Worm (Caenorhabditis elegans) whole organism, L4/young adult: ENCODE measurements around the gene nmgp-1.

ENCODE experiments used
- W03F9.2 ChIP-seq: fragments of 150-350 bp; optimal IDR thresholded peaks from 2 replicates; lab custom pipeline; 2014; ENCODE audit warnings: missing biosample characterization, missing genetic modification characterization
- dao-5 ChIP-seq: sonication (generic microtip); optimal IDR thresholded peaks from 2 replicates; lab custom pipeline; 2016; ENCODE audit warnings: missing genotype, missing genetic modification characterization, moderate library complexity, missing compliant biosample characterization
- him-1 ChIP-seq: sonication (generic microtip); optimal IDR thresholded peaks from 2 replicates; lab custom pipeline; 2016; ENCODE audit warnings: missing genotype, missing genetic modification reagents, missing genetic modification characterization, missing compliant biosample characterization

- TF ChIP-seq dao-5 (tag; lab: Kevin White, UChicago) (no peak), W03F9.2 (tag; lab: Kevin White, UChicago) (no peak), him-1 (no peak)
Observed at ce11 chrII:6306125-6306524, 45.5 kb downstream of the nmgp-1 start, which contains the start of gene C29F5.8.
